Worm (Caenorhabditis elegans) whole organism, midembryonic: ENCODE data around the gene coa-3.

Experiments used
- T22C8.4 ChIP-seq: fragments of 200-800 bp; sonication (Bioruptor generic); IDR thresholded peaks from 2 replicates; pipeline ENCODE4 v1.3.6; 2022; ENCODE audit warnings: missing genetic modification characterization, missing compliant biosample characterization
- cog-1 ChIP-seq: sonication (generic microtip); optimal IDR thresholded peaks from 2 replicates; lab custom pipeline; 2016; ENCODE audit warnings: missing genetic modification characterization, missing compliant biosample characterization
- flt-1 ChIP-seq: fragments of 200-800 bp; sonication (Bioruptor generic); IDR thresholded peaks from 2 replicates; pipeline ENCODE4 v1.3.6; 2022; ENCODE audit warnings: missing genetic modification characterization, missing compliant biosample characterization
- klf-2 ChIP-seq: fragments of 200-800 bp; sonication (Bioruptor generic); conservative IDR thresholded peaks from 2 replicates; pipeline ENCODE4 v1.3.6; 2022; ENCODE audit warnings: missing genetic modification reagents, missing genetic modification characterization, missing compliant biosample characterization
- med-1 ChIP-seq: sonication (generic microtip); optimal IDR thresholded peaks from 2 replicates; lab custom pipeline; 2017; ENCODE audit warnings: missing genetic modification characterization, mild to moderate bottlenecking, missing compliant biosample characterization, antibody characterized with exemption, missing genetic modification reagents; ENCODE audit not compliant: insufficient read depth
- ref-1 ChIP-seq: fragments of 200-800 bp; sonication (Bioruptor generic); conservative IDR thresholded peaks from 2 replicates; pipeline ENCODE4 v1.3.6; 2022; ENCODE audit warnings: missing genetic modification reagents, missing genetic modification characterization, missing compliant biosample characterization
- tab-1 ChIP-seq: fragments of 200-800 bp; sonication (Bioruptor generic); IDR thresholded peaks from 2 replicates; pipeline ENCODE4 v1.3.6; 2022; ENCODE audit warnings: missing genetic modification characterization, missing compliant biosample characterization
- ztf-23 ChIP-seq: fragments of 200-800 bp; sonication (Bioruptor generic); IDR thresholded peaks from 2 replicates; pipeline ENCODE4 v1.3.6; 2022; ENCODE audit warnings: missing genetic modification reagents, missing genetic modification characterization, missing compliant biosample characterization
- ztf-29 ChIP-seq: fragments of 200-800 bp; sonication (Bioruptor generic); IDR thresholded peaks from 2 replicates; pipeline ENCODE4 v1.3.6; 2022; ENCODE audit warnings: missing genetic modification reagents, missing genetic modification characterization, missing compliant biosample characterization

Gene coa-3

DNA sequence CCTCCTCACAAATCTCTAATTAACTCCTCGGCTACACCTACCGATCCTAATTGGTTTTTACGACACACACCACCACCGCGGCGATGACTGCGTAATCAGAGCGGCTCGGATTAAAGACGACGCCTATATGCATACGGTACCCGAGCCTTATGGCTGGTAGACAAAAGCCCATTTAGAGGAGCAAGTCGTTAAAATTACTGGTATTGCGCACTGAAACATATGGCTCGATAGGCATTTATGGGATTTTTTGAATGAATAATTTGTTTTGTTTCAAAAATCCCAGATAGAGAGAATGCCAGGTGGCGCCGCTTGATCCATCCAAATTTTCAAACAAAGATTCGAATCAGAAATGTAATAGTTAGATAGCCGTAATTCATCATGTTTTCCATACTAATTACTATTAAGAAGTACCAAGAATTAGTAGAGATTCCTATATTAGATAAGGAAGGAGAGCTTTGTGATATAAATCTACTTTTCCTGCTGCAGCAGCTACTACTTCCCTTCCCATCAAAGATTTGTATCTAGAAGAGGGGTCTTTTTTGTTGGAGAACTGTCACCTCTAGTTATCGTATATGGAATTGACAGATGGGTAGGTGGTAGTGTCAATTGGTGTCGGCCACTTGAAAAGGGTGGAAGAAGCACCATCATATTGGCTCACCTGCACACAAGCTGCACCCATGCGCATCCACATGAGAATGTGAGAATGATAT lies 19.1 kb downstream of the coa-3 start:
- TF ChIP-seq flt-1 (no peak), cog-1 (tag; lab: Kevin White, UChicago) (no peak)

DNA sequence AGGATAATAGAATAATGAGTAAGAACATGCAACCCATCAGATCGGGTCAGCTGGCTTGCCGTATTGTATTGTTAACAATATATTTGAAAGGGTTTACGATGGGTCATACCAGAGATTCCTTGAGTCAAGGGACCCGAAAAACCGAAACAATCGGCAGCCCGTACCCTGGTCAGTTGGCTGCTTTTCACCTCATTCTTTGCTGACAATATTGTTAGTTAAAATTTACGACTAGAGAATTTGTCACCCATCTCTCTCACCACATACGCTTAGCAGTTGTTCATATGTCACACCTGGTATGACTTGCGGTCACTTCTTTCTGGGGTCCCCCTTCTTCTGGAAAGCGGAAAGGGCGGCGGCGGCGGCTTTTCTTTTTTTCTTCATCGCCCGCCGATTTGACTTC lies 21.3 kb downstream of the coa-3 start:
- TF ChIP-seq klf-2 (GFP tag; lab: Robert Waterston, UW) (no peak), flt-1 (no peak)

DNA sequence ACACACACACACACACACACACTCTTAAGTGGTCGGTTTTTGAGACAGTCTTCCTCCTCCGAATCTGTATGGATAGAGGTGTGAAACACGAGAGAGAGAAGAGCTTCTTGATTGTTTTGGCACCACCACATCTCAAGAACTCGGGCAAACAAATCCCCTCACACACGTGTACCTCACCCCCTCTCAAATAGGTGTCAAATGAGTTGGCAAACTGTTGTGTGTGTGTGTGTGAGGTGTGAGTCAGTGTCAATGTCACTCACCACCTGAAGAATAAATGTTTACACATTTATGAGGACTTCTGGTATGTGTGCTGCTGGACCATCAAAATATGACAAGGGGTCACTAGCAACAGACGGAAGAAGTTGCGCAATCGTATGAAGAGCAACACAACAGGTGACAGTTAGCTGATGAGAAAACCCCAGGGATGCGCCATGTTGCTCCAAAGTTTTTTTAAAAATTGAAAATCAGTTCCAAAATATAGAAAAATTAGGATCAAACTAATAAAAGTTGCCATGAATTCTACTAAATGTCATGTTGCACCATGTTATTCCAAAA lies 22.4 kb downstream of the coa-3 start:
- no peak for TF ChIP-seq ref-1 (GFP tag; lab: Robert Waterston, UW)
- peak; percentile 13; the same call in 1 of the 2 replicates for TF ChIP-seq flt-1

DNA sequence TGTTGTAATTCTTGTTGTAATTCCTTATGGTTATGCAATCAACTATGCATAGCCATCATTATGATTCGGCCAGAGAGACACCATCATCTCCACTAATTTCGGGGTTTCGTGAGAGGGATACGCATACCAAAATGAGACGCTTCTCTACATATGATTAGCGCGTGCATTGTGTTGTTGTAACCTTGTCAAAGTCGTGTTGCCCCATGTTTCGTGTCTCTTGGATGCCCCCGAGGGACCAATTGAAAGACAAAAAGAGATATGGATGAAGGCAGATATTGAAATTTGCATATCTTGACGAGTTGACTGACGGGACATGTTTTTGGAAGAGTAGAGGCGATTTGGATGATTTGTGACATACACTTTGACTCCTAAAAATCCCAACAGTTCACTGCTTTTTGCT lies 23.1 kb downstream of the coa-3 start:
- TF ChIP-seq med-1 (no peak), klf-2 (GFP tag; lab: Robert Waterston, UW) (no peak), ztf-23 (no peak), cog-1 (tag; lab: Kevin White, UChicago) (no peak), T22C8.4 (no peak), tab-1 (no peak), flt-1 (no peak), ref-1 (GFP tag; lab: Robert Waterston, UW) (no peak), ztf-29 (GFP tag; lab: Robert Waterston, UW) (no peak)

DNA sequence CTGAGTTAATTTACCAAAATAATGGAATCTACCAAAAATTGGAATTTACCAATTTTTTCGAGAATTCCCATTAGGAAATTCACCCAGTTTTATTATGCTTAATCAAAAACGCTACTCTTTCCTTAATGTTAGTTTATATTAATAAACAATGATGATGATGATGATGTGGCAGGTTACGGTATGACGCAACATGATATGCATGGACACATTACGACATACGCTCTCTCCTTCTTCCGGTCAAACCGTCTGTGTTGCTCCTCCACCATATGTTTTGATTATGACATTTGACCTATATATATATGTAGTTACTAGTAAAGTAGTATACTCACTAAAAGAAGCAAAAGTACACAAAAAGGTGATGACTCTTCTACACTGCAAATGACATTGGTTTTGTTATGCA lies 25.0 kb downstream of the coa-3 start:
- TF ChIP-seq cog-1 (tag; lab: Kevin White, UChicago) (no peak), ztf-29 (GFP tag; lab: Robert Waterston, UW) (no peak), klf-2 (GFP tag; lab: Robert Waterston, UW) (no peak), ref-1 (GFP tag; lab: Robert Waterston, UW) (no peak), tab-1 (no peak), ztf-23 (no peak), T22C8.4 (no peak), flt-1 (no peak), med-1 (no peak)

DNA sequence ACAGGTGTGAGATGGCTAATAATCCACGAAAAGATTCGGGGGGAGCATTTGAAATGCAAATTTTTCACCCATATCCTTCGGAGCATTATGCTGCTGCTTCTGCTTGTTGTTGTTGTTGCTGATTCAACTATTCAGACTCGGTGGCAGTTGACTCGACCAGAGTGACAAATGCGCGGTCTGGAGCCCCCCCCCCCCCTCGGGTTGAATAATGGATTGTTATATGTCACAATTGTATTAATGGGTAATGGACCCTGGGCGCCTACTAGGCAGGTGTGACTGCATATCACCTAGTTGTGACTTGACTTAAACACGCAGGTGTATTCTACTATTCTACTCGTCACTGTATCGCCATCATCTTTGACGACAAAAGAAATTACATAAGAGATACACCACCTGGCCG lies 26.9 kb downstream of the coa-3 start:
- TF ChIP-seq ztf-23 (no peak), tab-1 (no peak), flt-1 (no peak), T22C8.4 (no peak), klf-2 (GFP tag; lab: Robert Waterston, UW) (no peak), med-1 (no peak), cog-1 (tag; lab: Kevin White, UChicago) (no peak), ref-1 (GFP tag; lab: Robert Waterston, UW) (no peak), ztf-29 (GFP tag; lab: Robert Waterston, UW) (no peak)

DNA sequence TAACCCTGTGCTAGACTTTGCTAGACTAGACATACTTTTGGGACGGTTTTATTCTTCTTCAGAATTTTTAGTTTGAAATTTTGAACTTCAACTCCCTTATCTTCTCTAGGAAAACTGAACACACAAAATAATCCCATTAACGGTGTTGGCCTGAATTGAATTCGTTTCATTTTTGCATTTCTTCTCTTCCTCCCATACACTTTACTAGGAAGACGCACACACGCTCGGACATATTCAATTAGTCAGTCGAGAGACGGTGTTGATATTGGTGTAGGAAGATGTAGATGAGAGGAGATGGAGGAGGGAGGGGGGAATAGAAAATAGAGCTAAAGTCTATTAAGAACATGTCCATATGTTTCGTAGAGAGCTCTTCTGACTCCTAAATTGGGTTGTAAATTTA lies 27.8 kb downstream of the coa-3 start:
- TF ChIP-seq med-1 (no peak), klf-2 (GFP tag; lab: Robert Waterston, UW) (no peak), ref-1 (GFP tag; lab: Robert Waterston, UW) (no peak), ztf-23 (no peak), ztf-29 (GFP tag; lab: Robert Waterston, UW) (no peak), flt-1 (no peak)

DNA sequence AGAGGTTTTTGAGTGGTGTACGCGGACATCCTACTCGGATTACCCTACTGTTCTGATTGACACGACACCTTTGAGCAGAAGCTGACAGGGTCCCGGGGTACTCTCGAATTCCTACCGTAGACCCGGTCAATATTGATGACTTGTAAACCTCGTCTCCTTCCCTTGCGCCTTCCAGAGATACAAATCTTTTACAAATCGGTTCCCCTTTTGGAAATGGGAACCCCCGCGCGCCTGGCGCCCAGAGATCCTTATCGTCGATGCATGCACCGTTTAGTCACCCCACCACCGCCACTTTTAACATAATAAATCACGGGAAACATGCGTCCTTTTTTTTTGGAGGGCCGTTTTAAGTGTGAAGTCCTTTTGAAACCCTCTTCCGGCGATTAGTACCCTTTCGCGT lies 29.3 kb downstream of the coa-3 start:
- TF ChIP-seq flt-1 (no peak), T22C8.4 (no peak), klf-2 (GFP tag; lab: Robert Waterston, UW) (no peak), med-1 (no peak), tab-1 (no peak), cog-1 (tag; lab: Kevin White, UChicago) (no peak), ref-1 (GFP tag; lab: Robert Waterston, UW) (no peak), ztf-23 (no peak), ztf-29 (GFP tag; lab: Robert Waterston, UW) (no peak)

DNA sequence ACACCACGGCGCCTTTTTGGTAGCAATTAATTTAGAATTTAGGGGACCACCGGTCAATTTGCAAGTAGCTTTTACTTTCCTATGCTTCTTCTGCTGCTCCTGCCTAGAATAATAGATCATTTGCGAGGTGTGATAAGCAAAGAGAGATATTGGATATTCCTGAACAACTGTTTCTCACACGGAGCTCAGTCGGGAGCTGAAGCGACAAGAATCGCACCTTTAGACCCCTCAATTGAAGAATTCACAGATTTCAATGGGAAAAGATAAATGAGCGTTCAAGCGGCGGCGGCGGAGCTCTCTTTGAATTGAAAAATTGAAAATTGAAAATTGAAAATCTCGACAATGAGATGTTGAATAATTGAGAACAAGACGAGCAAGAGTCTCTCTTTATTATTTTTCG lies 29.9 kb downstream of the coa-3 start:
- TF ChIP-seq ref-1 (GFP tag; lab: Robert Waterston, UW) (no peak), T22C8.4 (no peak), flt-1 (no peak), klf-2 (GFP tag; lab: Robert Waterston, UW) (no peak), med-1 (no peak), cog-1 (tag; lab: Kevin White, UChicago) (no peak), ztf-29 (GFP tag; lab: Robert Waterston, UW) (no peak), tab-1 (no peak), ztf-23 (no peak)

DNA sequence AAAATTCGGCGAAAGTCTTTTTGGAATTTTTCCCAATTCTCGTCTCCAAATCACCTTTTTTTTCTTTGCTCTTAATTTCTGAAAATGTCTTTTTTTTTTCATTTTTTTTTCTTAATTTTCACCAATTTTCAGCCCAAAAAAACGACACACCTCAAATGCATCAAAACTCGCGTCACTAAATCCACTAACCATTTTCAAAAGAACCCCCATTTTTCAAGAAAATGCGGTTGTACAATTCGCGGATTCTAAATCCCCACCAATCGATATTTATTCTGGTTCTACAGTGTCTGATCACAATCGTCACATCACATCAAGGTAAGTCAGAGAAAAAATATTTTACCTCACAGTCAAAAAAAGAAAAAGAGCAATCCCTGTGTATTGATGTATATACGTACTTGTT lies 30.6 kb downstream of the coa-3 start, which contains the start of gene vab-1:
TSS of gene vab-1 (plus strand) at position 133 of the 400 bp plus-strand sequence.
- no peak for TF ChIP-seq klf-2 (GFP tag; lab: Robert Waterston, UW)
- no peak for TF ChIP-seq med-1
- no peak for TF ChIP-seq ref-1 (GFP tag; lab: Robert Waterston, UW)
- TF ChIP-seq ztf-29 (GFP tag; lab: Robert Waterston, UW): no peak
- TF ChIP-seq T22C8.4: no peak
- no peak for TF ChIP-seq cog-1 (tag; lab: Kevin White, UChicago)
- no peak for TF ChIP-seq flt-1
- no peak for TF ChIP-seq tab-1
- no peak for TF ChIP-seq ztf-23

DNA sequence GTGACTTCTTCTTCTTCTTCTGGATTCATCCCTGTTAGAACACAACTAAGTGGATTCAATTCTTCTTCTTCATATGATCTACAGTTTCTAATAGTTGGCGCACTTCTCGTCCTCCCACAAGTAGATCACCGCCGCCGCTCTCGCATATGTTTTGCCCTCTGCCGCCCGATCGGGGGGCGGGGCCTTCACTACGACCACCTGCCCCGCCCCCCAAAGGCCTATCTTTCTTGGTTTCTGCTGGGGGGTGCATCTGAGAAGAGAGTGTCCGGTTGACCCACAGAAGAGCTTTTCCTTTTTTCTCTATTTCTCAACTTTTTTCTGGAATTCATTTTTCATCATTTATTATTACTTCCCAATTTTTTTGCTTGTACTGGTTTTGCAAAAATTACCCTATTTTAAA lies 31.3 kb downstream of the coa-3 start:
- TF ChIP-seq tab-1 (no peak), flt-1 (0 out of 2 replicates have a peak, but pooled peaks have one; percentile 48), ztf-23 (peak; percentile 54; the same call in 1 of the 2 replicates)
